Fruit fly (Drosophila melanogaster) whole organism, wandering third instar larva: ENCODE data around the gene Pat1.

Experiments used
- Abd-B ChIP-seq: fragments of >200 bp; optimal IDR thresholded peaks from 2 replicates; lab custom pipeline; 2017; ENCODE audit warnings: missing biosample characterization, missing genetic modification characterization
- CG32264 ChIP-seq: fragments of 200-800 bp; sonication (Bioruptor generic); optimal IDR thresholded peaks from 2 replicates; lab custom pipeline; 2016; ENCODE audit warnings: missing biosample characterization, missing genetic modification characterization
- CG9705 ChIP-seq: fragments of 200-800 bp; sonication (Bioruptor generic); optimal IDR thresholded peaks from 2 replicates; lab custom pipeline; 2018; ENCODE audit warnings: missing biosample characterization, mild to moderate bottlenecking, missing genetic modification characterization
- CrebA ChIP-seq: fragments of 200-800 bp; sonication (Bioruptor generic); optimal IDR thresholded peaks from 2 replicates; lab custom pipeline; 2016; ENCODE audit warnings: missing biosample characterization, mild to moderate bottlenecking, missing genetic modification characterization, borderline replicate concordance
- Dfd ChIP-seq: fragments of >200 bp; optimal IDR thresholded peaks from 2 replicates; lab custom pipeline; 2017; ENCODE audit warnings: missing biosample characterization, missing genetic modification characterization
- Dif ChIP-seq: fragments of 200-275, 200-300 bp; sonication (Bioruptor generic); optimal IDR thresholded peaks from 2 replicates; lab custom pipeline; 2018; ENCODE audit warnings: missing biosample characterization, missing genetic modification characterization; ENCODE audit not compliant: partially characterized antibody
- GATAd ChIP-seq: sonication (Bioruptor generic); optimal IDR thresholded peaks from 2 replicates; lab custom pipeline; 2016; ENCODE audit warnings: missing biosample characterization, missing genetic modification characterization
- HLH106 ChIP-seq: fragments of 200-800 bp; optimal IDR thresholded peaks from 3 replicates; lab custom pipeline; 2019; ENCODE audit warnings: missing biosample characterization, mild to moderate bottlenecking, missing genetic modification characterization, moderate library complexity
- Hnf4 ChIP-seq: fragments of 200-800 bp; sonication (Bioruptor generic); optimal IDR thresholded peaks from 2 replicates; lab custom pipeline; 2016; ENCODE audit warnings: missing biosample characterization, mild to moderate bottlenecking, missing genetic modification characterization
- Hr78 ChIP-seq: fragments of >200 bp; optimal IDR thresholded peaks from 2 replicates; lab custom pipeline; 2017; ENCODE audit warnings: missing biosample characterization, missing genetic modification characterization
- Hr83 ChIP-seq: fragments of 200-300 bp; sonication (Bioruptor generic); optimal IDR thresholded peaks from 2 replicates; lab custom pipeline; 2016; ENCODE audit warnings: missing biosample characterization, mild to moderate bottlenecking, missing genetic modification characterization, moderate library complexity; ENCODE audit not compliant: poor library complexity, severe bottlenecking
- Jra ChIP-seq: sonication (Bioruptor generic); optimal IDR thresholded peaks from 2 replicates; lab custom pipeline; 2016; ENCODE audit warnings: missing biosample characterization, missing genetic modification characterization
- Mio ChIP-seq: sonication (Bioruptor generic); optimal IDR thresholded peaks from 2 replicates; lab custom pipeline; 2016; ENCODE audit warnings: missing biosample characterization, missing genetic modification characterization
- Myc ChIP-seq: fragments of >200 bp; optimal IDR thresholded peaks from 2 replicates; lab custom pipeline; 2017
- N ChIP-seq: fragments of >200 bp; optimal IDR thresholded peaks from 2 replicates; lab custom pipeline; 2018; ENCODE audit warnings: missing biosample characterization, missing external identifiers, missing genetic modification characterization
- OdsH ChIP-seq: fragments of 200-800 bp; sonication (Bioruptor generic); optimal IDR thresholded peaks from 2 replicates; lab custom pipeline; 2016; ENCODE audit warnings: missing biosample characterization, mild to moderate bottlenecking, missing genetic modification characterization
- Rel ChIP-seq, 2 experiments: fragments of 200-800 bp; sonication (Bioruptor generic) in 1 of 2; optimal IDR thresholded peaks; 2 replicates in 1 of 2; 3 replicates in 1 of 2; lab custom pipeline; 2016 to 2019; ENCODE audit warnings: mild to moderate bottlenecking in 2 of 2, missing biosample characterization in 2 of 2, missing genetic modification characterization in 2 of 2, moderate library complexity in 1 of 2
- Sp1 ChIP-seq: fragments of 200-800 bp; sonication (Bioruptor generic); optimal IDR thresholded peaks from 3 replicates; lab custom pipeline; 2019; ENCODE audit warnings: missing biosample characterization, mild to moderate bottlenecking, missing genetic modification characterization, moderate library complexity
- Vsx2 ChIP-seq: fragments of 200-300, 225-300 bp; sonication (Bioruptor generic); optimal IDR thresholded peaks from 2 replicates; lab custom pipeline; 2018; ENCODE audit warnings: missing biosample characterization, missing genetic modification characterization; ENCODE audit not compliant: partially characterized antibody
- br ChIP-seq: fragments of 200-800 bp; sonication (Bioruptor generic); optimal IDR thresholded peaks from 2 replicates; lab custom pipeline; 2016; ENCODE audit warnings: missing biosample characterization, missing genetic modification characterization
- brk ChIP-seq: fragments of 200-800 bp; sonication (Bioruptor generic); optimal IDR thresholded peaks from 2 replicates; lab custom pipeline; 2016; ENCODE audit warnings: missing biosample characterization, mild to moderate bottlenecking, missing genetic modification characterization
- dl ChIP-seq, 2 experiments: fragments of 175-275, 200-275 bp in 1 of 2; fragments of 200-275 bp in 1 of 2; sonication (Bioruptor generic); optimal IDR thresholded peaks; lab custom pipeline; 2018; ENCODE audit warnings: mild to moderate bottlenecking in 2 of 2, missing biosample characterization in 2 of 2, missing genetic modification characterization in 2 of 2, moderate library complexity in 2 of 2; ENCODE audit not compliant: partially characterized antibody in 2 of 2, insufficient read depth in 1 of 2
- dmrt93B ChIP-seq: fragments of 200-800 bp; sonication (Bioruptor generic); optimal IDR thresholded peaks from 2 replicates; lab custom pipeline; 2018; ENCODE audit warnings: missing biosample characterization, mild to moderate bottlenecking, missing genetic modification characterization
- dsf ChIP-seq: sonication (Bioruptor generic); optimal IDR thresholded peaks from 2 replicates; lab custom pipeline; 2016; ENCODE audit warnings: missing biosample characterization, missing genetic modification characterization, borderline replicate concordance
- ey ChIP-seq: fragments of 200-800 bp; sonication (Bioruptor generic); optimal IDR thresholded peaks from 2 replicates; lab custom pipeline; 2016; ENCODE audit warnings: missing biosample characterization, missing genetic modification characterization
- foxo ChIP-seq, 2 experiments: fragments of 200-800 bp; sonication (Bioruptor generic); optimal IDR thresholded peaks; 2 replicates in 1 of 2; 3 replicates in 1 of 2; lab custom pipeline; 2016 to 2017; ENCODE audit warnings: missing biosample characterization in 2 of 2, missing genetic modification characterization in 2 of 2
- fru ChIP-seq: fragments of 200-800 bp; sonication (Bioruptor generic); optimal IDR thresholded peaks from 3 replicates; lab custom pipeline; 2016; ENCODE audit warnings: missing biosample characterization, mild to moderate bottlenecking, missing genetic modification characterization
- h ChIP-seq: fragments of 200-800 bp; sonication (Bioruptor generic); optimal IDR thresholded peaks from 3 replicates; lab custom pipeline; 2016; ENCODE audit warnings: missing biosample characterization, mild to moderate bottlenecking, missing genetic modification characterization
- jim ChIP-seq: fragments of 175-275, 200-325 bp; sonication (Bioruptor generic); optimal IDR thresholded peaks from 2 replicates; lab custom pipeline; 2016; ENCODE audit warnings: missing biosample characterization, mild to moderate bottlenecking, missing genetic modification characterization
- lola ChIP-seq: fragments of >200 bp; optimal IDR thresholded peaks from 2 replicates; lab custom pipeline; 2017; ENCODE audit warnings: missing biosample characterization, missing genetic modification characterization
- pan ChIP-seq: fragments of >200 bp; optimal IDR thresholded peaks from 2 replicates; lab custom pipeline; 2017
- psq ChIP-seq: fragments of 200-800 bp; sonication (Bioruptor generic); optimal IDR thresholded peaks from 3 replicates; lab custom pipeline; 2017; ENCODE audit warnings: missing biosample characterization, mild to moderate bottlenecking, missing genetic modification characterization, moderate library complexity
- rgr ChIP-seq: fragments of 200-800 bp; sonication (Bioruptor generic); optimal IDR thresholded peaks from 3 replicates; lab custom pipeline; 2016; ENCODE audit warnings: missing biosample characterization, mild to moderate bottlenecking, missing genetic modification characterization
- sage ChIP-seq: fragments of 200-800 bp; sonication (Bioruptor generic); optimal IDR thresholded peaks from 2 replicates; lab custom pipeline; 2016; ENCODE audit warnings: missing biosample characterization, mild to moderate bottlenecking, missing genetic modification characterization
- sv ChIP-seq: fragments of 200-800 bp; sonication (Bioruptor generic); optimal IDR thresholded peaks from 3 replicates; lab custom pipeline; 2016; ENCODE audit warnings: missing biosample characterization, missing genetic modification characterization
- tai ChIP-seq: sonication (Bioruptor generic); optimal IDR thresholded peaks from 2 replicates; lab custom pipeline; 2016; ENCODE audit warnings: missing biosample characterization, missing genetic modification characterization
- usp ChIP-seq: fragments of >200 bp; optimal IDR thresholded peaks from 2 replicates; lab custom pipeline; 2017; ENCODE audit warnings: missing biosample characterization, missing genetic modification characterization
- woc ChIP-seq: sonication (Bioruptor generic); optimal IDR thresholded peaks from 2 replicates; lab custom pipeline; 2016; ENCODE audit warnings: missing biosample characterization, mild to moderate bottlenecking, missing genetic modification characterization

Pat1 gene

DNA sequence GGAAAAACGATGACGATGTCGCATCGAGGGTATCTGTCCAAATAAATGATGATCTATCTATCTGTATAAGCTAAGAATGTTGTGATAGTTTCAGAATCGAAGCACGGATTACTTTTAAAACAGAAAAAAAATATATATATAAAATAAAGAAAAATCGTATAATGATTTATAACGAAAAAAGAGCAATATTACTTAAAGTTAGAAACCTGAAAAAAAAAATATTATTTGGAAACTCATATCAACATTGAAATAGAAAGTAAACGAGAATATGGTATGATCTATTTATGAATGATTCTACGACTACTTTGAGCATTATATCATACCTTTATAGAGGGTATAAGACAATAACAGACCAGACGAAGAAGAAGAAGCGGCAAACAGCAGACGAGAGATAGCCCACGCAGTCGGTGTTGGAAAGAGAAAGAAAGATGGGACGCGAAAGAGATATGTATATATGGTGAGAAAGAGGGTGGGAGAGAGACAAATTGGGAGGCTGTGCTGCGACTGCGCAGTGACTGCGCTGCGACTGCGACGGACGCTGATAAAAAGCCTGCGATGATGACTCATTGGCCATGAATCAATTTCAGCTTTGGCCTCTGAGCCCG, 46.9 kb upstream of the Pat1 start:
- peak; percentile 47 for TF ChIP-seq Dif
- peak; percentile 24 for TF ChIP-seq Jra
- no peak for TF ChIP-seq HLH106 (tag; lab: Kevin White, UChicago)
- peak; percentile 12 for TF ChIP-seq Vsx2
- TF ChIP-seq, all 38 proteins: peak for 3

DNA sequence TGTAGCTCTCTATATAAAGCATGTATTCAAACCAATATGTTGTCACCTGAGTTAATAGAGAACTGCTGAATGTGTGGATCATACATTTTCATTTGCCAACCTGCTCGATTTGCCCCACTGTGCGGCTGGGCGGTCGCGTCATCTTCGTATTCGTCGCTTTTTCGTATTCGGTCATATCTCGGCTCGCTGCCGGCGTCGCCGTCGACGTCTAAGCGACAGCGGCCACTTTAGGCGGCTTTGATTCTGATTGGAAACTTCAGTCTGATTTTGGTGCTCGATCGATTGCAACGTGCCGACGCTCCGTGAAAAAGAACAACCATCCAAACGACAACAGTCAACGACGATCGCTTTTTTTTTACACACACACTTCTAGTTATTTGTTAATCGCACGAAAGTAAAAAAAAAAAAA, 44.7 kb upstream of the Pat1 start:
- TF ChIP-seq foxo (GFP tag; optimal IDR thresholded peaks at IDR 0.05; lab: Kevin White, UChicago) (no peak), Rel (GFP tag; optimal IDR thresholded peaks at IDR 0.05; lab: Kevin White, UChicago) (no peak), Rel (tag; optimal IDR thresholded peaks at IDR 0.05; lab: Kevin White, UChicago) (peak; percentile 28), HLH106 (tag; lab: Kevin White, UChicago) (no peak), woc (GFP tag; lab: Kevin White, UChicago) (peak; percentile 59), dmrt93B (no peak), Mio (GFP tag; lab: Kevin White, UChicago) (no peak), Hr83 (peak; percentile 51), OdsH (GFP tag; lab: Kevin White, UChicago) (no peak), CG32264 (no peak), brk (GFP tag; lab: Kevin White, UChicago) (no peak), Myc (lab: Kevin White, UChicago) (no peak), usp (no peak), lola (GFP tag; lab: Kevin White, UChicago) (no peak), Hnf4 (GFP tag; lab: Kevin White, UChicago) (no peak), pan (lab: Kevin White, UChicago) (no peak), fru (no peak), psq (GFP tag; lab: Kevin White, UChicago) (no peak), ey (GFP tag; lab: Kevin White, UChicago) (no peak), Dif (no peak), Sp1 (GFP tag; lab: Kevin White, UChicago) (peak; percentile 3), rgr (GFP tag; lab: Kevin White, UChicago) (no peak), Hr78 (GFP tag; lab: Kevin White, UChicago) (no peak), CG9705 (GFP tag; lab: Kevin White, UChicago) (no peak), tai (GFP tag; lab: Kevin White, UChicago) (no peak), Dfd (GFP tag; lab: Kevin White, UChicago) (no peak), GATAd (no peak), N (no peak), Vsx2 (no peak), h (no peak), dl (GFP tag; optimal IDR thresholded peaks at IDR 0.05; lab: Kevin White, UChicago; ENCODE audit: insufficient read depth in 1 of 2, partially characterized antibody in 2 of 2) (no peak), sv (GFP tag; lab: Kevin White, UChicago) (no peak), jim (GFP tag; lab: Kevin White, UChicago) (no peak), Abd-B (no peak), CrebA (GFP tag; lab: Kevin White, UChicago) (no peak), br (GFP tag; lab: Kevin White, UChicago) (no peak), dsf (no peak), sage (GFP tag; lab: Kevin White, UChicago) (no peak), Jra (peak; percentile 21)

DNA sequence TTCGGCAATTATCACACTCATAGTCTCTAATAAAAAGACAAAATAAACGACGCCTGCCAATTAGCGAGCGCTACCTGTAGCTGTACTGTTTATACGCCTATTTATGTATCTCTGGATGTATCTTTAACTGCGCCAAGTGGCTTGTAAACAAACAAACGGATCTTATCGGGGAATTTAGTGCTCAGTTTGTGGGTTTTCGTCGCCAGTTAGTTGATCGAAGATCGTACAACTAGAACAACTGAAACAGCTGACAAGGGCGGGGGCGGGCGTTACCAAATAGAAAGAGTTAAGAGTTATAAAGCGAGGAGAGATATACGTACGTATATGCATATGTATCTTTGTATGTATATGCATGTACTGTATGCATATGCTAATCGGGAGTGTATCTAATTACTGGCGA, 43.6 kb upstream of the Pat1 start:
- no peak for TF ChIP-seq Dfd (GFP tag; lab: Kevin White, UChicago)
- no peak for TF ChIP-seq brk (GFP tag; lab: Kevin White, UChicago)
- TF ChIP-seq Myc (lab: Kevin White, UChicago), result no peak
- no peak for TF ChIP-seq dl (GFP tag; optimal IDR thresholded peaks at IDR 0.05; lab: Kevin White, UChicago; ENCODE audit: insufficient read depth in 1 of 2, partially characterized antibody in 2 of 2)
- TF ChIP-seq h, result no peak
- TF ChIP-seq OdsH (GFP tag; lab: Kevin White, UChicago), result no peak
- TF ChIP-seq CG9705 (GFP tag; lab: Kevin White, UChicago), result no peak
- no peak for TF ChIP-seq Hnf4 (GFP tag; lab: Kevin White, UChicago)
- no peak for TF ChIP-seq HLH106 (tag; lab: Kevin White, UChicago)
- no peak for TF ChIP-seq N
- no peak for TF ChIP-seq ey (GFP tag; lab: Kevin White, UChicago)
- TF ChIP-seq psq (GFP tag; lab: Kevin White, UChicago), result no peak
- no peak for TF ChIP-seq tai (GFP tag; lab: Kevin White, UChicago)
- no peak for TF ChIP-seq dsf
- no peak for TF ChIP-seq CG32264
- no peak for TF ChIP-seq sage (GFP tag; lab: Kevin White, UChicago)
- no peak for TF ChIP-seq usp
